Worm (Caenorhabditis elegans) whole organism, mixed stage, embryonic: ENCODE data around the gene glc-4.

Experiments used
- ces-1 ChIP-seq: fragments of 150-350 bp; optimal IDR thresholded peaks from 2 replicates; lab custom pipeline; 2014; ENCODE audit warnings: missing biosample characterization, missing genetic modification reagents, missing genetic modification characterization
- cnd-1 ChIP-seq: fragments of 200-800 bp; sonication (Bioruptor generic); optimal IDR thresholded peaks from 2 replicates; lab custom pipeline; 2018; ENCODE audit warnings: mild to moderate bottlenecking, missing genetic modification characterization, missing compliant biosample characterization
- ham-2 ChIP-seq: fragments of 200-800 bp; sonication (Bioruptor generic); optimal IDR thresholded peaks from 2 replicates; lab custom pipeline; 2018; ENCODE audit warnings: mild to moderate bottlenecking, missing genetic modification characterization, missing compliant biosample characterization
- lin-13 ChIP-seq: fragments of 150-350 bp; optimal IDR thresholded peaks from 2 replicates; lab custom pipeline; 2014; ENCODE audit warnings: missing biosample characterization, missing genetic modification characterization
- nhr-76 ChIP-seq: sonication (generic microtip); optimal IDR thresholded peaks from 2 replicates; lab custom pipeline; 2017; ENCODE audit warnings: missing biosample characterization, missing genetic modification characterization
- unc-39 ChIP-seq: fragments of 150-350 bp; optimal IDR thresholded peaks from 2 replicates; lab custom pipeline; 2014; ENCODE audit warnings: missing biosample characterization, missing genetic modification characterization

ce11 chrII:7207649-7208048 is 32.9 kb upstream of the glc-4 start:
- no peak for TF ChIP-seq ces-1 (GFP tag; lab: Kevin White, UChicago)
- no peak for TF ChIP-seq lin-13 (tag; lab: Kevin White, UChicago)
- TF ChIP-seq ham-2, result no peak
- TF ChIP-seq cnd-1, result no peak
- TF ChIP-seq nhr-76 (tag; lab: Kevin White, UChicago), result no peak
- no peak for TF ChIP-seq unc-39 (tag; lab: Kevin White, UChicago)
